Fruit fly (Drosophila melanogaster) whole organism, pupa: ENCODE data around the gene CG15754.

Experiments
- CG10348 ChIP-seq: fragments of 200-800 bp; sonication (Bioruptor generic); IDR thresholded peaks from 2 replicates; pipeline ENCODE4 v1.3.6; 2022; ENCODE audit warnings: missing biosample characterization, missing genetic modification characterization
- CG15710 ChIP-seq: fragments of 200-800 bp; sonication (Bioruptor generic); optimal IDR thresholded peaks from 2 replicates; lab custom pipeline; 2018; ENCODE audit warnings: missing biosample characterization, mild to moderate bottlenecking, missing genetic modification characterization, moderate library complexity
- CG4496 ChIP-seq: fragments of 200-800 bp; sonication (Bioruptor generic); IDR thresholded peaks from 3 replicates; pipeline ENCODE4 v1.3.6; 2022; ENCODE audit warnings: missing biosample characterization, missing genetic modification characterization
- CG8159 ChIP-seq: fragments of 200-800 bp; sonication (Bioruptor generic); optimal IDR thresholded peaks from 3 replicates; lab custom pipeline; 2018; ENCODE audit warnings: missing biosample characterization, mild to moderate bottlenecking, missing genetic modification characterization, moderate library complexity
- CG8301 ChIP-seq: fragments of 200-800 bp; sonication (Bioruptor generic); optimal IDR thresholded peaks from 2 replicates; lab custom pipeline; 2018; ENCODE audit warnings: missing biosample characterization, mild to moderate bottlenecking, missing genetic modification characterization
- D1 ChIP-seq: fragments of 200-800 bp; sonication (Bioruptor generic); optimal IDR thresholded peaks from 2 replicates; lab custom pipeline; 2018; ENCODE audit warnings: missing biosample characterization, mild to moderate bottlenecking, missing genetic modification characterization, moderate library complexity
- EcR ChIP-seq: fragments of 200-800 bp; sonication (Bioruptor generic); optimal IDR thresholded peaks from 3 replicates; lab custom pipeline; 2019; ENCODE audit warnings: missing biosample characterization, missing genetic modification characterization, mild to moderate bottlenecking, moderate library complexity, missing genetic modification reagents
- Pif1B ChIP-seq: fragments of 200-800 bp; sonication (Bioruptor generic); optimal IDR thresholded peaks from 3 replicates; lab custom pipeline; 2016; ENCODE audit warnings: missing biosample characterization, missing genetic modification characterization
- Snoo ChIP-seq: fragments of 200-800 bp; sonication (Bioruptor generic); optimal IDR thresholded peaks from 3 replicates; lab custom pipeline; 2017; ENCODE audit warnings: missing biosample characterization, mild to moderate bottlenecking, missing genetic modification characterization, inconsistent platforms

DNA sequence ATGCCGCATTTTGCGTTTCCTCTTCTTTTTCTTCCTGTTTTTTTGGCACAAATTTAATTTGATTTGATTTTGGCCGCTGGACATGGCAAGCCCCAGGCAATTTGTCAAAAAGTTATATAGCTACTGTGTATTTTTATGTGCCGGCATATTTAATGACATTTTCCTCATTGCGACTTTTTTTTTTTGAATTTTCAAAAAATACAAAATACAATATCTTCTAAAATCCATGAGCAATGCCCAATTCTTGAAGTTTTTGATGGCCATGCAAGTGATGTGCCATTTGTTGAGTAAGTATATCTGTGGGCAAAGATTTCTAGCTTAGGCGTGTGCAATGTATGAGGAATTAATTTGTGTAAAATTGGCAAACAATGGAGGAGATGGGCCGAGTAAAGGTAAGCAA, 27.9 kb downstream of the CG15754 start, which contains the start of gene CG11816:
- TF ChIP-seq Snoo (tag; lab: Kevin White, UChicago) (no peak), CG8159 (tag; lab: Kevin White, UChicago) (no peak), Pif1B (no peak), CG4496 (no peak), CG15710 (no peak), D1 (tag; lab: Kevin White, UChicago) (no peak), EcR (no peak), CG10348 (GFP tag; lab: Robert Waterston, UW) (no peak), CG8301 (tag; lab: Kevin White, UChicago) (no peak)
